Fruit fly (Drosophila melanogaster): Measurements from ENCODE around the gene CG3769.
A peak's percentile ranks its signal among the peaks of the same experiment; 100 is the strongest.

Gene CG3769

dm6 chr2L:9452959-9453358 lies 17.8 kb downstream of the CG3769 start:
- TF ChIP-seq Crg-1 (GFP tag; optimal IDR thresholded peaks at IDR 0.05) (no peak), CG12768 (GFP tag; optimal IDR thresholded peaks at IDR 0.05) (no peak), bab1 (GFP tag; optimal IDR thresholded peaks at IDR 0.05) (no peak), toe (GFP tag; optimal IDR thresholded peaks at IDR 0.05) (no peak), Hr96 (GFP tag; optimal IDR thresholded peaks at IDR 0.05) (no peak), cnc (optimal IDR thresholded peaks at IDR 0.05) (no peak), CG1620 (GFP tag; optimal IDR thresholded peaks at IDR 0.05) (no peak), CG5204 (GFP tag; optimal IDR thresholded peaks at IDR 0.05) (no peak), CG14711 (tag; optimal IDR thresholded peaks at IDR 0.05) (no peak), CG7045 (GFP tag; optimal IDR thresholded peaks at IDR 0.05) (no peak), ovo (GFP tag; optimal IDR thresholded peaks at IDR 0.05) (no peak), CG11617 (GFP tag; optimal IDR thresholded peaks at IDR 0.05) (no peak), pad (GFP tag; optimal IDR thresholded peaks at IDR 0.05) (no peak), kay (GFP tag; ENCODE audit: borderline replicate concordance) (no peak)

DNA sequence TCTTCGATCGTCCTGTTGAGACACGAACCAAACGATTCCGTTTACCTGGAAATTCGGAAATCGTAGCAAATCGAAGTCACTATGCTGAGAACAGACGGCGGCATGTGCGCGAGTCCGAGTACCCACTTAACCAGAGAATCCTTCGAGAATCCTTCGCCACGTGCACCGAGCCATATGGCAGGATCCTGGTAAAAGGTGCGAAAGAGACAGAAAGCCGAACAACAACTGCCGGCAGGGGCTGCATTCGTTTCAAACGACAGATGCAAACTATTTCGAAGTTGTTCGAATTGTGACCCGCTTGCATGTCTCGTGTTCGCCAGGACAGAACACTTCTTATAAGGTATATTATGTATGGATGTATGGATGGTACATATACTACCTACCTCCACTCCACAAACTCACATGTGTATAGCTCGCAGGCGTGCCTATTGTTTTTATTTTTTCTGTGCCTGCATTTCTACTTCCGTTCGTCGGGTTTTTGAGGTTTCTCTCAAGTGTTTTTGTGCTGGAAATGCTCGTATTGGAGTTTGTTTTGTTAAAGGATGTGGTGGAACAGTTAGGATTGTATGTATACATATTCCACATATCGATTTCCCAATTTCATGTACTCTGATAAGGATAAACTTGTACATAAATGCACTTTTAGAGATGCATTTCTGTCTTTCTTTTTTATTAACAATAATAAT lies 19.3 kb downstream of the CG3769 start:
- no peak for TF ChIP-seq Crg-1 (GFP tag; optimal IDR thresholded peaks at IDR 0.05)
- TF ChIP-seq CG1620 (GFP tag; optimal IDR thresholded peaks at IDR 0.05): no peak
- no peak for TF ChIP-seq tj (GFP tag; optimal IDR thresholded peaks at IDR 0.05)
- no peak for TF ChIP-seq CG7101 (tag; optimal IDR thresholded peaks at IDR 0.05)
- TF ChIP-seq cnc (optimal IDR thresholded peaks at IDR 0.05): no peak
- no peak for TF ChIP-seq toe (GFP tag; optimal IDR thresholded peaks at IDR 0.05)
- TF ChIP-seq ovo (GFP tag; optimal IDR thresholded peaks at IDR 0.05): no peak
- TF ChIP-seq CG14711 (tag; optimal IDR thresholded peaks at IDR 0.05): no peak
- TF ChIP-seq bab1 (GFP tag; optimal IDR thresholded peaks at IDR 0.05): no peak
- TF ChIP-seq Hr96 (GFP tag; optimal IDR thresholded peaks at IDR 0.05): no peak

DNA sequence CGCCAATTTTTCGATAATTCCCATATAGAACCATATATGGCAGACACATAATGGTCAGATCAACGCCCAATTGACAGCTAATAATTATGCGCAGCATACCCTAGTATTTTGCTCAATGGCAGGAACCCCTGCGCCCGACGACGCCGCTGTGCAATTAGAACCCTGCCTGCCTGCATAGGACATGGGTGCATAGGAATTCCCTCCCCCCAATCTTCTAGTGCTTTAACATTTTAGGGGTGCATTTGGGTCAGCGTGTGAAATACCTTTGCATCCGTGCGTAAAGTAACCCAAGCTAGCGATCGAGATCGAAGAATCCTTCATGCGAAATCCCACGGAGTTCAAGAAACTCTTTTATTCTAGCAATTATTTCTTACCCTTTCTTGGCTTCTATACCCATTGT lies 20.0 kb downstream of the CG3769 start:
- TF ChIP-seq CG33017 (tag; optimal IDR thresholded peaks at IDR 0.05) (no peak), CG1620 (GFP tag; optimal IDR thresholded peaks at IDR 0.05) (no peak), cnc (optimal IDR thresholded peaks at IDR 0.05) (no peak), tj (GFP tag; optimal IDR thresholded peaks at IDR 0.05) (no peak), CG7045 (GFP tag; optimal IDR thresholded peaks at IDR 0.05) (no peak), Crg-1 (GFP tag; optimal IDR thresholded peaks at IDR 0.05) (no peak), ovo (GFP tag; optimal IDR thresholded peaks at IDR 0.05) (no peak), Hr96 (GFP tag; optimal IDR thresholded peaks at IDR 0.05) (no peak)

dm6 chr2L:9457456-9457855 lies 22.3 kb downstream of the CG3769 start:
- TF ChIP-seq CG7101 (tag; optimal IDR thresholded peaks at IDR 0.05) (no peak), CG5204 (GFP tag; optimal IDR thresholded peaks at IDR 0.05) (no peak), kay (GFP tag; ENCODE audit: borderline replicate concordance) (no peak), bab1 (GFP tag; optimal IDR thresholded peaks at IDR 0.05) (no peak), CG1620 (GFP tag; optimal IDR thresholded peaks at IDR 0.05) (no peak)

dm6 chr2L:9457865-9458264 lies 22.7 kb downstream of the CG3769 start:
- TF ChIP-seq CG7045 (GFP tag; optimal IDR thresholded peaks at IDR 0.05) (no peak), CG1620 (GFP tag; optimal IDR thresholded peaks at IDR 0.05) (no peak), Hr96 (GFP tag; optimal IDR thresholded peaks at IDR 0.05) (no peak), CG11617 (GFP tag; optimal IDR thresholded peaks at IDR 0.05) (no peak), tj (GFP tag; optimal IDR thresholded peaks at IDR 0.05) (no peak), cnc (optimal IDR thresholded peaks at IDR 0.05) (no peak), CG12768 (GFP tag; optimal IDR thresholded peaks at IDR 0.05) (no peak), CG7101 (tag; optimal IDR thresholded peaks at IDR 0.05) (no peak), CG14711 (tag; optimal IDR thresholded peaks at IDR 0.05) (no peak), toe (GFP tag; optimal IDR thresholded peaks at IDR 0.05) (no peak), Mnt (GFP tag; optimal IDR thresholded peaks at IDR 0.05) (no peak), Crg-1 (GFP tag; optimal IDR thresholded peaks at IDR 0.05) (no peak), bab1 (GFP tag; optimal IDR thresholded peaks at IDR 0.05) (no peak), ovo (GFP tag; optimal IDR thresholded peaks at IDR 0.05) (no peak), kay (GFP tag; ENCODE audit: borderline replicate concordance) (no peak), CG33017 (tag; optimal IDR thresholded peaks at IDR 0.05) (no peak), pad (GFP tag; optimal IDR thresholded peaks at IDR 0.05) (no peak), cic (GFP tag; optimal IDR thresholded peaks at IDR 0.05) (no peak), CG5204 (GFP tag; optimal IDR thresholded peaks at IDR 0.05) (no peak), Clk (GFP tag; optimal IDR thresholded peaks at IDR 0.05) (no peak)

dm6 chr2L:9459372-9460091 lies 24.3 kb downstream of the CG3769 start:
- no peak for TF ChIP-seq CG12768 (GFP tag; optimal IDR thresholded peaks at IDR 0.05)
- TF ChIP-seq CG7045 (GFP tag; optimal IDR thresholded peaks at IDR 0.05): peak; percentile 35
- no peak for TF ChIP-seq CG7101 (tag; optimal IDR thresholded peaks at IDR 0.05)
- no peak for TF ChIP-seq cic (GFP tag; optimal IDR thresholded peaks at IDR 0.05)
- peak; percentile 91 for TF ChIP-seq kay (GFP tag; ENCODE audit: borderline replicate concordance)
- peak; percentile 30 for TF ChIP-seq tj (GFP tag; optimal IDR thresholded peaks at IDR 0.05)
- peak; percentile 11 for TF ChIP-seq CG11617 (GFP tag; optimal IDR thresholded peaks at IDR 0.05)

Measured in whole organism, adult.